Worm (Caenorhabditis elegans) whole organism, L1 larva: Measurements from ENCODE around the gene cal-5.

Experiments used
- ceh-90 ChIP-seq: sonication (generic microtip); optimal IDR thresholded peaks from 2 replicates; lab custom pipeline; 2016; ENCODE audit warnings: missing genetic modification characterization, missing compliant biosample characterization
- egl-13 ChIP-seq: sonication (generic microtip); optimal IDR thresholded peaks from 2 replicates; lab custom pipeline; 2016; ENCODE audit warnings: missing genotype, missing genetic modification reagents, missing genetic modification characterization, missing compliant biosample characterization
- hlh-17 ChIP-seq: fragments of 200-800 bp; sonication (Bioruptor generic); optimal IDR thresholded peaks from 2 replicates; lab custom pipeline; 2018; ENCODE audit warnings: missing genetic modification characterization, mild to moderate bottlenecking, missing compliant biosample characterization, moderate library complexity, borderline replicate concordance
- lin-13 ChIP-seq: fragments of 150-350 bp; optimal IDR thresholded peaks from 2 replicates; lab custom pipeline; 2014; ENCODE audit warnings: missing biosample characterization, missing genetic modification reagents, missing genetic modification characterization
- nhr-11 ChIP-seq: fragments of 150-350 bp; optimal IDR thresholded peaks from 2 replicates; lab custom pipeline; 2014; ENCODE audit warnings: missing biosample characterization, missing genetic modification characterization
- nhr-20 ChIP-seq: sonication (generic microtip); optimal IDR thresholded peaks from 2 replicates; lab custom pipeline; 2016; ENCODE audit warnings: mild to moderate bottlenecking, missing genetic modification characterization, missing compliant biosample characterization
- nhr-237 ChIP-seq: fragments of 150-350 bp; optimal IDR thresholded peaks from 2 replicates; lab custom pipeline; 2014; ENCODE audit warnings: missing biosample characterization, missing genetic modification characterization
- snpc-4 ChIP-seq: fragments of 150-350 bp; optimal IDR thresholded peaks from 2 replicates; lab custom pipeline; 2014; ENCODE audit warnings: missing biosample characterization, missing genetic modification characterization
- tbx-2 ChIP-seq: sonication (generic microtip); optimal IDR thresholded peaks from 2 replicates; lab custom pipeline; 2016; ENCODE audit warnings: missing genetic modification characterization, missing compliant biosample characterization
- unc-62 ChIP-seq: fragments of 150-350 bp; optimal IDR thresholded peaks from 2 replicates; lab custom pipeline; 2014; ENCODE audit warnings: missing biosample characterization, missing genetic modification reagents, missing genetic modification characterization
- unc-98 ChIP-seq: fragments of 200-800 bp; sonication (Bioruptor generic); IDR thresholded peaks from 2 replicates; pipeline ENCODE4 v1.3.6; 2022; ENCODE audit warnings: missing genetic modification characterization, missing compliant biosample characterization

ce11 chrX:5098935-5099334 lies 21.2 kb upstream of the cal-5 start:
- TF ChIP-seq nhr-20, result no peak
- TF ChIP-seq unc-98, result no peak
- TF ChIP-seq unc-62 (GFP tag; lab: Kevin White, UChicago), result no peak
- TF ChIP-seq lin-13 (GFP tag; lab: Kevin White, UChicago), result no peak
- no peak for TF ChIP-seq nhr-11
- no peak for TF ChIP-seq tbx-2 (tag; lab: Kevin White, UChicago)
- no peak for TF ChIP-seq snpc-4
- no peak for TF ChIP-seq hlh-17 (GFP tag; lab: Kevin White, UChicago)
- no peak for TF ChIP-seq egl-13 (tag; lab: Kevin White, UChicago)
- no peak for TF ChIP-seq nhr-237 (tag; lab: Kevin White, UChicago)
- no peak for TF ChIP-seq ceh-90 (tag; lab: Kevin White, UChicago)
